Fruit fly (Drosophila melanogaster): ENCODE data around the gene Gr22e.

The Gr22e gene

dm6 chr2L:1737057-1737581 lies 46.7 kb upstream of the Gr22e start (continued):
- TF ChIP-seq croc (GFP tag; conservative IDR thresholded peaks at IDR 0.05) (peak; percentile 78), dan (GFP tag; IDR thresholded peaks at IDR 0.05) (peak; percentile 78), run (tag; optimal IDR thresholded peaks at IDR 0.05) (peak; percentile 71), Dref (GFP tag; IDR thresholded peaks at IDR 0.05) (no peak), pita (GFP tag; optimal IDR thresholded peaks at IDR 0.05) (no peak), toy (GFP tag; IDR thresholded peaks at IDR 0.05) (peak; percentile 54), NC2β (GFP tag; optimal IDR thresholded peaks at IDR 0.05) (peak; percentile 72), CG11723 (GFP tag; optimal IDR thresholded peaks at IDR 0.05) (peak; percentile 60), CG42726 (GFP tag; IDR thresholded peaks at IDR 0.05; ENCODE audit: partially characterized antibody) (peak; percentile 68; the same call in 1 of the 2 replicates), Hsf (GFP tag; optimal IDR thresholded peaks at IDR 0.05) (peak; percentile 93), CG3847 (GFP tag; IDR thresholded peaks at IDR 0.05) (peak; percentile 81), H2.0 (GFP tag; IDR thresholded peaks at IDR 0.05) (peak; percentile 85), Atf6 (GFP tag; IDR thresholded peaks at IDR 0.05) (peak; percentile 84), bigmax (GFP tag; optimal IDR thresholded peaks at IDR 0.05) (peak; percentile 21), ase (GFP tag; IDR thresholded peaks at IDR 0.05) (peak; percentile 82), Hey (tag; optimal IDR thresholded peaks at IDR 0.05) (no peak), CG10267 (tag; optimal IDR thresholded peaks at IDR 0.05) (peak; percentile 78), Ets65A (GFP tag) (peak; percentile 99), CoRest (tag; optimal IDR thresholded peaks at IDR 0.05) (peak; percentile 87), CG2875 (GFP tag; optimal IDR thresholded peaks at IDR 0.05) (peak; percentile 88), CG32772 (GFP tag; IDR thresholded peaks at IDR 0.05) (peak; percentile 88), klu (GFP tag; IDR thresholded peaks at IDR 0.05) (peak; percentile 85), CG1647 (GFP tag; optimal IDR thresholded peaks at IDR 0.05) (peak; percentile 62), Lim3 (GFP tag; IDR thresholded peaks at IDR 0.05) (peak; percentile 47; the same call in 1 of the 2 replicates), CTCF (GFP tag; optimal IDR thresholded peaks at IDR 0.05) (peak; percentile 17), CG9727 (GFP tag; optimal IDR thresholded peaks at IDR 0.05) (peak; percentile 88), gcm2 (GFP tag; optimal IDR thresholded peaks at IDR 0.05) (peak; percentile 67), tgo (GFP tag; IDR thresholded peaks at IDR 0.05) (peak; percentile 86), CG13894 (tag; optimal IDR thresholded peaks at IDR 0.05) (peak; percentile 87), CG4282 (GFP tag; optimal IDR thresholded peaks at IDR 0.05) (peak; percentile 29), sr (GFP tag; IDR thresholded peaks at IDR 0.05) (peak; percentile 45; the same call in 1 of the 3 replicates), CG4820 (GFP tag; optimal IDR thresholded peaks at IDR 0.05) (peak; percentile 89), CG10274 (GFP tag; optimal IDR thresholded peaks at IDR 0.05) (peak; percentile 73), CG7963 (GFP tag; IDR thresholded peaks at IDR 0.05; ENCODE audit: partially characterized antibody) (peak; percentile 9; the same call in 1 of the 3 replicates), Ets97D (GFP tag; optimal IDR thresholded peaks at IDR 0.05) (peak; percentile 59), CG11093 (GFP tag; IDR thresholded peaks at IDR 0.05) (peak; percentile 88), Awh (GFP tag; IDR thresholded peaks at IDR 0.05) (peak; percentile 79; the same call in 1 of the 2 replicates), CG4328 (GFP tag; optimal IDR thresholded peaks at IDR 0.05) (no peak), CG8478 (optimal IDR thresholded peaks at IDR 0.05) (no peak), inv (GFP tag; IDR thresholded peaks at IDR 0.05; ENCODE audit: partially characterized antibody) (no peak), Dip3 (GFP tag; optimal IDR thresholded peaks at IDR 0.05) (peak; percentile 90), Lhr (GFP tag; optimal IDR thresholded peaks at IDR 0.05) (peak; percentile 49), CG4424 (GFP tag; optimal IDR thresholded peaks at IDR 0.05) (peak; percentile 88), CG3065 (GFP tag; optimal IDR thresholded peaks at IDR 0.05) (peak; percentile 53), YL-1 (GFP tag; optimal IDR thresholded peaks at IDR 0.05) (no peak), cwo (GFP tag; optimal IDR thresholded peaks at IDR 0.05) (peak; percentile 77), p53 (GFP tag; optimal IDR thresholded peaks at IDR 0.05) (peak; percentile 30), CG17829 (tag; optimal IDR thresholded peaks at IDR 0.05) (peak; percentile 76), Elba2 (GFP tag; optimal IDR thresholded peaks at IDR 0.05) (peak; percentile 37), CG6854 (GFP tag; optimal IDR thresholded peaks at IDR 0.05) (peak; percentile 58), CG4617 (GFP tag; optimal IDR thresholded peaks at IDR 0.05; ENCODE audit: borderline replicate concordance) (peak; percentile 72), sd (tag; optimal IDR thresholded peaks at IDR 0.05) (peak; percentile 52)

Measured in whole organism, embryonic.